Worm (Caenorhabditis elegans) whole organism, L4 larva: ENCODE results near the gene C53B7.2.
A peak's percentile ranks its signal among the peaks of the same experiment; 100 is the strongest.

Source experiments
- F26F4.8 ChIP-seq: fragments of 200-800 bp; sonication (Bioruptor generic); conservative IDR thresholded peaks from 2 replicates; pipeline ENCODE4 v1.3.6; 2022; ENCODE audit warnings: missing genetic modification characterization, missing compliant biosample characterization
- F44E2.7 ChIP-seq: fragments of 200-800 bp; sonication (Bioruptor generic); IDR thresholded peaks from 2 replicates; pipeline ENCODE4 v2.1.2; 2022; ENCODE audit warnings: missing genetic modification characterization, missing compliant biosample characterization
- F49E8.2 ChIP-seq: sonication (generic microtip); optimal IDR thresholded peaks from 2 replicates; lab custom pipeline; 2016; ENCODE audit warnings: missing compliant biosample characterization, mild to moderate bottlenecking, missing genetic modification characterization, borderline replicate concordance
- R02D3.7 ChIP-seq: fragments of 150-350 bp; sonication (generic microtip); optimal IDR thresholded peaks from 3 replicates; lab custom pipeline; 2014; ENCODE audit warnings: missing biosample characterization, missing genetic modification characterization
- Y48G9A.11 ChIP-seq: fragments of 200-800 bp; sonication (Bioruptor generic); IDR thresholded peaks from 2 replicates; pipeline ENCODE4 v1.3.6; 2022; ENCODE audit warnings: missing genetic modification reagents, missing genetic modification characterization, missing compliant biosample characterization
- ZK546.5 ChIP-seq, 2 experiments: sonication (generic microtip); optimal IDR thresholded peaks; 2 replicates each; lab custom pipeline; 2017; ENCODE audit warnings: missing biosample characterization in 2 of 2, missing genetic modification characterization in 2 of 2
- aha-1 ChIP-seq: fragments of 150-350 bp; peaks from one replicate; lab custom pipeline; 2014; ENCODE audit warnings: missing biosample characterization, missing genetic modification characterization
- aly-2 ChIP-seq: sonication (generic microtip); optimal IDR thresholded peaks from 2 replicates; lab custom pipeline; 2018; ENCODE audit warnings: missing biosample characterization, missing genetic modification characterization
- ceh-20 ChIP-seq: fragments of 200-800 bp; sonication (Bioruptor generic); IDR thresholded peaks from 2 replicates; pipeline ENCODE4 v1.3.6; 2022; ENCODE audit warnings: missing genetic modification reagents, missing genetic modification characterization, missing compliant biosample characterization
- ceh-32 ChIP-seq: sonication (generic microtip); optimal IDR thresholded peaks from 2 replicates; lab custom pipeline; 2016; ENCODE audit warnings: mild to moderate bottlenecking, missing genetic modification characterization, missing compliant biosample characterization; ENCODE audit not compliant: poor library complexity
- daf-8 ChIP-seq: fragments of 200-800 bp; sonication (Bioruptor generic); IDR thresholded peaks from 2 replicates; pipeline ENCODE4 v1.3.6; 2022; ENCODE audit warnings: missing genetic modification characterization, missing compliant biosample characterization
- dmd-6 ChIP-seq: fragments of 200-800 bp; sonication (Bioruptor generic); IDR thresholded peaks from 2 replicates; pipeline ENCODE4 v1.3.6; 2022; ENCODE audit warnings: missing genetic modification reagents, missing genetic modification characterization, missing compliant biosample characterization
- dmd-8 ChIP-seq: fragments of 200-800 bp; sonication (Bioruptor generic); IDR thresholded peaks from 2 replicates; pipeline ENCODE4 v1.3.6; 2022; ENCODE audit warnings: missing genetic modification characterization, missing compliant biosample characterization
- dpl-1 ChIP-seq: fragments of 150-350 bp; optimal IDR thresholded peaks from 2 replicates; lab custom pipeline; 2014; ENCODE audit warnings: missing biosample characterization, missing genetic modification reagents, missing genetic modification characterization
- duxl-1 ChIP-seq: sonication (generic microtip); optimal IDR thresholded peaks from 2 replicates; lab custom pipeline; 2016; ENCODE audit warnings: mild to moderate bottlenecking, missing genetic modification characterization, moderate library complexity, missing compliant biosample characterization; ENCODE audit not compliant: poor library complexity
- egl-27 ChIP-seq: sonication (generic microtip); optimal IDR thresholded peaks from 3 replicates; lab custom pipeline; 2017; ENCODE audit warnings: missing biosample characterization, missing genetic modification reagents, missing genetic modification characterization
- egl-43 ChIP-seq: fragments of 200-800 bp; sonication (Bioruptor generic); IDR thresholded peaks from 2 replicates; pipeline ENCODE4 v1.3.6; 2022; ENCODE audit warnings: missing genetic modification reagents, missing genetic modification characterization, missing compliant biosample characterization
- gei-8 ChIP-seq: fragments of 200-800 bp; sonication (Bioruptor generic); optimal IDR thresholded peaks from 2 replicates; lab custom pipeline; 2018; ENCODE audit warnings: mild to moderate bottlenecking, missing genetic modification characterization, missing compliant biosample characterization
- hlh-11 ChIP-seq: fragments of 200-800 bp; sonication (Bioruptor generic); optimal IDR thresholded peaks from 2 replicates; lab custom pipeline; 2018; ENCODE audit warnings: mild to moderate bottlenecking, missing genetic modification characterization, missing compliant biosample characterization
- hmg-1.1 ChIP-seq: fragments of 200-800 bp; sonication (Bioruptor generic); IDR thresholded peaks from 2 replicates; pipeline ENCODE4 v1.3.6; 2022; ENCODE audit warnings: missing genetic modification reagents, missing genetic modification characterization, missing compliant biosample characterization
- jun-1 ChIP-seq: fragments of 150-350 bp; optimal IDR thresholded peaks from 2 replicates; lab custom pipeline; 2014; ENCODE audit warnings: missing biosample characterization, missing genetic modification reagents, missing genetic modification characterization
- lim-7 ChIP-seq: fragments of 200-800 bp; sonication (Bioruptor generic); IDR thresholded peaks from 2 replicates; pipeline ENCODE4 v1.3.6; 2022; ENCODE audit warnings: missing genetic modification characterization, missing compliant biosample characterization
- lin-1 ChIP-seq: fragments of 200-800 bp; sonication (Bioruptor generic); IDR thresholded peaks from 2 replicates; pipeline ENCODE4 v1.3.6; 2022; ENCODE audit warnings: missing genetic modification reagents, missing genetic modification characterization, missing compliant biosample characterization
- lin-13 ChIP-seq: fragments of 150-350 bp; optimal IDR thresholded peaks from 2 replicates; lab custom pipeline; 2014; ENCODE audit warnings: missing biosample characterization, missing genetic modification reagents, missing genetic modification characterization
- lin-15B ChIP-seq: fragments of 150-350 bp; sonication (generic microtip); optimal IDR thresholded peaks from 3 replicates; lab custom pipeline; 2014; ENCODE audit warnings: missing biosample characterization, missing genetic modification characterization
- lin-29 ChIP-seq: fragments of 200-800 bp; sonication (Bioruptor generic); IDR thresholded peaks from 2 replicates; pipeline ENCODE4 v1.3.6; 2022; ENCODE audit warnings: missing genetic modification reagents, missing genetic modification characterization, missing compliant biosample characterization
- lsy-2 ChIP-seq, 2 experiments: fragments of 150-350 bp in 1 of 2; sonication (generic microtip) in 1 of 2; optimal IDR thresholded peaks; 2 replicates each; lab custom pipeline; 2014 to 2017; ENCODE audit warnings: missing biosample characterization in 2 of 2, missing genetic modification characterization in 2 of 2
- madf-5 ChIP-seq, 2 experiments: fragments of 200-800 bp; sonication (Bioruptor generic); IDR thresholded peaks; 2 replicates each; pipeline ENCODE4 v1.3.6; 2022; ENCODE audit warnings: missing compliant biosample characterization in 2 of 2, missing genetic modification characterization in 2 of 2
- mdl-1 ChIP-seq, 2 experiments: fragments of 150-350 bp in 1 of 2; sonication (generic microtip) in 1 of 2; optimal IDR thresholded peaks; 2 replicates each; lab custom pipeline; 2014 to 2017; ENCODE audit warnings: missing biosample characterization in 2 of 2, missing genetic modification characterization in 2 of 2
- mdt-29 ChIP-seq: fragments of 200-800 bp; sonication (Bioruptor generic); IDR thresholded peaks from 2 replicates; pipeline ENCODE4 v1.3.6; 2022; ENCODE audit warnings: missing genetic modification reagents, missing genetic modification characterization, missing compliant biosample characterization
- mes-2 ChIP-seq: sonication (generic microtip); optimal IDR thresholded peaks from 2 replicates; lab custom pipeline; 2016; ENCODE audit warnings: missing genotype, mild to moderate bottlenecking, missing genetic modification characterization, missing compliant biosample characterization; ENCODE audit not compliant: poor library complexity, severe bottlenecking
- nhr-10 ChIP-seq: fragments of 150-350 bp; optimal IDR thresholded peaks from 2 replicates; lab custom pipeline; 2014; ENCODE audit warnings: missing biosample characterization, missing genetic modification characterization
- nhr-111 ChIP-seq: fragments of 200-800 bp; sonication (Bioruptor generic); optimal IDR thresholded peaks from 2 replicates; lab custom pipeline; 2018; ENCODE audit warnings: mild to moderate bottlenecking, missing genetic modification characterization, missing compliant biosample characterization
- nhr-25 ChIP-seq: sonication (generic microtip); optimal IDR thresholded peaks from 2 replicates; lab custom pipeline; 2017; ENCODE audit warnings: missing genetic modification characterization, mild to moderate bottlenecking, missing compliant biosample characterization, antibody characterized with exemption, moderate library complexity, borderline replicate concordance; ENCODE audit not compliant: insufficient read depth
- nhr-28 ChIP-seq: fragments of 150-350 bp; optimal IDR thresholded peaks from 2 replicates; lab custom pipeline; 2014; ENCODE audit warnings: missing biosample characterization, missing genetic modification characterization
- nhr-41 ChIP-seq: fragments of 200-800 bp; sonication (Bioruptor generic); IDR thresholded peaks from 2 replicates; pipeline ENCODE4 v1.3.6; 2022; ENCODE audit warnings: missing genetic modification reagents, missing genetic modification characterization, missing compliant biosample characterization
- nhr-42 ChIP-seq: fragments of 200-800 bp; sonication (Bioruptor generic); IDR thresholded peaks from 2 replicates; pipeline ENCODE4 v1.3.6; 2022; ENCODE audit warnings: missing genetic modification characterization, missing compliant biosample characterization
- nhr-48 ChIP-seq: sonication (generic microtip); optimal IDR thresholded peaks from 2 replicates; lab custom pipeline; 2016; ENCODE audit warnings: mild to moderate bottlenecking, missing genetic modification characterization, missing compliant biosample characterization
- nhr-77 ChIP-seq: fragments of 150-350 bp; optimal IDR thresholded peaks from 2 replicates; lab custom pipeline; 2014; ENCODE audit warnings: missing biosample characterization, missing genetic modification characterization
- saeg-2 ChIP-seq: fragments of 200-800 bp; sonication (Bioruptor generic); IDR thresholded peaks from 2 replicates; pipeline ENCODE4 v1.3.6; 2022; ENCODE audit warnings: missing genetic modification reagents, missing genetic modification characterization, missing compliant biosample characterization
- sdz-12 ChIP-seq: fragments of 200-800 bp; sonication (Bioruptor generic); optimal IDR thresholded peaks from 2 replicates; lab custom pipeline; 2018; ENCODE audit warnings: mild to moderate bottlenecking, missing genetic modification characterization, missing compliant biosample characterization
- set-16 ChIP-seq: fragments of 200-800 bp; sonication (Bioruptor generic); IDR thresholded peaks from 2 replicates; pipeline ENCODE4 v1.3.6; 2022; ENCODE audit warnings: missing genetic modification reagents, missing genetic modification characterization, missing compliant biosample characterization
- snpc-1.2 ChIP-seq: fragments of 200-800 bp; sonication (Bioruptor generic); IDR thresholded peaks from 2 replicates; pipeline ENCODE4 v1.3.6; 2022; ENCODE audit warnings: missing genetic modification reagents, missing genetic modification characterization, missing compliant biosample characterization
- tag-97 ChIP-seq: fragments of 200-800 bp; sonication (Bioruptor generic); IDR thresholded peaks from 2 replicates; pipeline ENCODE4 v1.3.6; 2022; ENCODE audit warnings: missing genetic modification characterization, missing compliant biosample characterization
- tra-1 ChIP-seq: fragments of 200-800 bp; sonication (Bioruptor generic); IDR thresholded peaks from 2 replicates; pipeline ENCODE4 v1.3.6; 2022; ENCODE audit warnings: missing genetic modification reagents, missing genetic modification characterization, missing compliant biosample characterization
- unc-39 ChIP-seq: sonication (generic microtip); optimal IDR thresholded peaks from 2 replicates; lab custom pipeline; 2017; ENCODE audit warnings: missing biosample characterization, missing genetic modification characterization
- unc-62 ChIP-seq, 3 experiments: fragments of 150-350 bp in 1 of 3; sonication (generic microtip); optimal IDR thresholded peaks in 2 of 3; peaks in 1 of 3; 1 replicate in 1 of 3; 2 replicates in 2 of 3; lab custom pipeline; 2014 to 2017; ENCODE audit warnings: missing biosample characterization in 3 of 3, missing genetic modification characterization in 3 of 3, missing genetic modification reagents in 3 of 3, missing genotype in 1 of 3
- zfp-2 ChIP-seq: sonication (generic microtip); optimal IDR thresholded peaks from 2 replicates; lab custom pipeline; 2016; ENCODE audit warnings: mild to moderate bottlenecking, missing genetic modification characterization, missing compliant biosample characterization
- zfp-3 ChIP-seq: fragments of 200-800 bp; sonication (Bioruptor generic); conservative IDR thresholded peaks from 2 replicates; pipeline ENCODE4 v1.3.6; 2022; ENCODE audit warnings: missing genetic modification reagents, missing genetic modification characterization, missing compliant biosample characterization
- zip-11 ChIP-seq: fragments of 200-800 bp; sonication (Bioruptor generic); IDR thresholded peaks from 2 replicates; pipeline ENCODE4 v1.3.6; 2022; ENCODE audit warnings: missing genetic modification characterization, missing compliant biosample characterization

The C53B7.2 gene

ce11 chrX:6840670-6841308, 5.2 kb upstream of the C53B7.2 start, which contains the start of the genes glr-6 and asg-2 (continued):
- TF ChIP-seq jun-1 (tag; lab: Kevin White, UChicago) (no peak), F26F4.8 (GFP tag; lab: Robert Waterston, UW) (no peak), dmd-8 (GFP tag; lab: Robert Waterston, UW) (no peak), nhr-10 (tag; lab: Kevin White, UChicago) (no peak), sdz-12 (GFP tag; lab: Kevin White, UChicago) (no peak), zfp-2 (peak; percentile 39), unc-39 (tag; lab: Kevin White, UChicago) (no peak), duxl-1 (tag; lab: Kevin White, UChicago) (peak; percentile 22), lin-15B (tag; lab: Kevin White, UChicago) (peak; percentile 57), ceh-20 (0 out of 2 replicates have a peak, but pooled peaks have one; percentile 43), lsy-2 (tag; optimal IDR thresholded peaks at IDR 0.05; lab: Kevin White, UChicago) (peak in 1 of 2 experiments; percentile 90), hmg-1.1 (peak; percentile 73), lin-1 (no peak), dmd-6 (peak; percentile 56), ceh-32 (tag; lab: Kevin White, UChicago) (no peak), egl-43 (GFP tag; lab: Robert Waterston, UW) (no peak), hlh-11 (peak; percentile 75), tra-1 (no peak), snpc-1.2 (GFP tag; lab: Robert Waterston, UW) (no peak), zfp-3 (no peak), gei-8 (GFP tag; lab: Kevin White, UChicago) (no peak), lin-13 (peak; percentile 78), zip-11 (GFP tag; lab: Robert Waterston, UW) (no peak), aly-2 (tag; lab: Kevin White, UChicago) (no peak), ZK546.5 (tag; optimal IDR thresholded peaks at IDR 0.05; lab: Kevin White, UChicago) (no peak), lim-7 (GFP tag; lab: Robert Waterston, UW) (no peak), mdt-29 (GFP tag; lab: Robert Waterston, UW) (no peak), nhr-42 (no peak), Y48G9A.11 (no peak), aha-1 (tag; lab: Kevin White, UChicago) (peak; percentile 96), unc-62 (GFP tag; optimal IDR thresholded peaks at IDR 0.05 in 1 of 2; lab: Kevin White, UChicago) (no peak), unc-62 (tag; optimal IDR thresholded peaks at IDR 0.05; lab: Kevin White, UChicago) (no peak), nhr-28 (peak; percentile 88), nhr-25 (tag; lab: Kevin White, UChicago) (no peak), R02D3.7 (tag; lab: Kevin White, UChicago) (peak; percentile 44), nhr-41 (GFP tag; lab: Robert Waterston, UW) (no peak), mdl-1 (tag; optimal IDR thresholded peaks at IDR 0.05; lab: Kevin White, UChicago) (peak in 1 of 2 experiments; percentile 35), egl-27 (tag; lab: Kevin White, UChicago) (no peak), mes-2 (tag; lab: Kevin White, UChicago) (peak; percentile 88), madf-5 (GFP tag; IDR thresholded peaks at IDR 0.05; lab: Robert Waterston, UW) (no peak), nhr-111 (GFP tag; lab: Kevin White, UChicago) (no peak), F49E8.2 (tag; lab: Kevin White, UChicago) (no peak), set-16 (GFP tag; lab: Robert Waterston, UW) (no peak), dpl-1 (GFP tag; lab: Kevin White, UChicago) (peak; percentile 73), nhr-77 (peak; percentile 92), lin-29 (no peak), daf-8 (GFP tag; lab: Robert Waterston, UW) (no peak), nhr-48 (tag; lab: Kevin White, UChicago) (peak; percentile 22), tag-97 (GFP tag; lab: Robert Waterston, UW) (no peak), saeg-2 (GFP tag; lab: Robert Waterston, UW) (no peak), F44E2.7 (GFP tag; lab: Robert Waterston, UW) (no peak)
